Worm (Caenorhabditis elegans) whole organism, L4/young adult: ENCODE measurements around the gene mps-1.

ENCODE experiments used
- W03F9.2 ChIP-seq: fragments of 150-350 bp; optimal IDR thresholded peaks from 2 replicates; lab custom pipeline; 2014; ENCODE audit warnings: missing biosample characterization, missing genetic modification characterization
- him-1 ChIP-seq: sonication (generic microtip); optimal IDR thresholded peaks from 2 replicates; lab custom pipeline; 2016; ENCODE audit warnings: missing genotype, missing genetic modification reagents, missing genetic modification characterization, missing compliant biosample characterization

ce11 chrII:6247011-6247410, 47.1 kb downstream of the mps-1 start, which contains the start of gene T24H7.2:
- TF ChIP-seq W03F9.2 (tag; lab: Kevin White, UChicago) (no peak), him-1 (tag; lab: Kevin White, UChicago) (no peak)
